Worm (Caenorhabditis elegans) whole organism, young adult: ENCODE results near the gene Y38E10A.28.

Experiments used
- B0261.1 ChIP-seq: sonication (generic microtip); optimal IDR thresholded peaks from 2 replicates; lab custom pipeline; 2016; ENCODE audit warnings: mild to moderate bottlenecking, missing genetic modification characterization, moderate library complexity, missing compliant biosample characterization
- D2030.7 ChIP-seq: fragments of 200-800 bp; sonication (Bioruptor generic); IDR thresholded peaks from 2 replicates; pipeline ENCODE4 v1.3.6; 2022; ENCODE audit warnings: missing genetic modification reagents, missing genetic modification characterization, missing compliant biosample characterization
- F23B12.7 ChIP-seq: sonication (generic microtip); optimal IDR thresholded peaks from 2 replicates; lab custom pipeline; 2017; ENCODE audit warnings: missing genetic modification characterization, mild to moderate bottlenecking, missing compliant biosample characterization, antibody characterized with exemption, moderate library complexity; ENCODE audit not compliant: insufficient read depth
- F33H1.4 ChIP-seq: fragments of 200-800 bp; sonication (Bioruptor generic); IDR thresholded peaks from 2 replicates; pipeline ENCODE4 v1.3.6; 2022; ENCODE audit warnings: missing genetic modification reagents, missing genetic modification characterization, missing compliant biosample characterization
- F55B11.4 ChIP-seq: sonication (generic microtip); optimal IDR thresholded peaks from 2 replicates; lab custom pipeline; 2016; ENCODE audit warnings: missing compliant biosample characterization, missing genetic modification characterization, borderline replicate concordance; ENCODE audit not compliant: insufficient read depth
- F57C9.4 ChIP-seq: sonication (generic microtip); optimal IDR thresholded peaks from 2 replicates; lab custom pipeline; 2017; ENCODE audit warnings: mild to moderate bottlenecking, missing genetic modification characterization, missing compliant biosample characterization
- Y53F4B.3 ChIP-seq: fragments of 200-800 bp; sonication (Bioruptor generic); IDR thresholded peaks from 2 replicates; pipeline ENCODE4 v1.3.6; 2022; ENCODE audit warnings: missing genetic modification reagents, missing genetic modification characterization, missing compliant biosample characterization
- attf-3 ChIP-seq: fragments of 200-800 bp; sonication (Bioruptor generic); conservative IDR thresholded peaks from 2 replicates; pipeline ENCODE4 v1.3.6; 2022; ENCODE audit warnings: missing genetic modification reagents, missing genetic modification characterization, missing compliant biosample characterization
- attf-6 ChIP-seq: fragments of 200-800 bp; sonication (Bioruptor generic); IDR thresholded peaks from 2 replicates; pipeline ENCODE4 v1.3.6; 2022; ENCODE audit warnings: missing genetic modification reagents, missing genetic modification characterization, missing compliant biosample characterization
- cebp-1 ChIP-seq, 2 experiments: fragments of 200-800 bp in 1 of 2; sonication (Bioruptor generic) in 1 of 2; sonication (generic microtip) in 1 of 2; IDR thresholded peaks in 1 of 2; optimal IDR thresholded peaks in 1 of 2; 2 replicates each; pipeline versions ENCODE4 v1.3.6 to Lab custom; 2017 to 2022; ENCODE audit warnings: missing compliant biosample characterization in 2 of 2, missing genetic modification characterization in 2 of 2, mild to moderate bottlenecking in 1 of 2, missing genetic modification reagents in 1 of 2, moderate library complexity in 1 of 2
- cebp-2 ChIP-seq: fragments of 200-800 bp; sonication (Bioruptor generic); IDR thresholded peaks from 2 replicates; pipeline ENCODE4 v1.3.6; 2022; ENCODE audit warnings: missing genetic modification characterization, missing compliant biosample characterization
- ceh-100 ChIP-seq: fragments of 200-800 bp; sonication (Bioruptor generic); IDR thresholded peaks from 2 replicates; pipeline ENCODE4 v1.3.6; 2022; ENCODE audit warnings: missing genetic modification reagents, missing genetic modification characterization, missing compliant biosample characterization
- ceh-27 ChIP-seq: fragments of 200-800 bp; sonication (Bioruptor generic); optimal IDR thresholded peaks from 2 replicates; lab custom pipeline; 2018; ENCODE audit warnings: mild to moderate bottlenecking, missing genetic modification characterization, moderate library complexity, missing compliant biosample characterization
- chd-7 ChIP-seq: sonication (generic microtip); optimal IDR thresholded peaks from 2 replicates; lab custom pipeline; 2016; ENCODE audit warnings: mild to moderate bottlenecking, missing genetic modification characterization, moderate library complexity, missing compliant biosample characterization
- dox-1 ChIP-seq: fragments of 200-800 bp; sonication (Bioruptor generic); IDR thresholded peaks from 2 replicates; pipeline ENCODE4 v1.3.6; 2022; ENCODE audit warnings: missing genetic modification reagents, missing genetic modification characterization, missing compliant biosample characterization
- dpff-1 ChIP-seq: sonication (generic microtip); optimal IDR thresholded peaks from 2 replicates; lab custom pipeline; 2017; ENCODE audit warnings: mild to moderate bottlenecking, missing genetic modification characterization, missing compliant biosample characterization
- egl-44 ChIP-seq: fragments of 200-800 bp; sonication (Bioruptor generic); IDR thresholded peaks from 2 replicates; pipeline ENCODE4 v1.3.6; 2022; ENCODE audit warnings: missing genetic modification reagents, missing genetic modification characterization, missing compliant biosample characterization
- egrh-3 ChIP-seq: fragments of 200-800 bp; sonication (Bioruptor generic); IDR thresholded peaks from 2 replicates; pipeline ENCODE4 v1.3.6; 2022; ENCODE audit warnings: missing genetic modification reagents, missing genetic modification characterization, missing compliant biosample characterization
- hlh-26 ChIP-seq: fragments of 200-800 bp; sonication (Bioruptor generic); conservative IDR thresholded peaks from 2 replicates; pipeline ENCODE4 v1.3.6; 2022; ENCODE audit warnings: missing genetic modification reagents, missing genetic modification characterization, missing compliant biosample characterization
- lin-26 ChIP-seq: fragments of 200-800 bp; sonication (Bioruptor generic); IDR thresholded peaks from 2 replicates; pipeline ENCODE4 v1.3.6; 2022; ENCODE audit warnings: missing genetic modification reagents, missing genetic modification characterization, missing compliant biosample characterization
- lin-35 ChIP-seq, 3 experiments: fragments of 150-350 bp in 2 of 3; sonication (generic microtip) in 1 of 3; optimal IDR thresholded peaks; 2 replicates each; lab custom pipeline; 2014 to 2018; ENCODE audit warnings: missing biosample characterization in 3 of 3, missing genetic modification characterization in 3 of 3, missing genetic modification reagents in 3 of 3
- madf-6 ChIP-seq: fragments of 200-800 bp; sonication (Bioruptor generic); IDR thresholded peaks from 2 replicates; pipeline ENCODE4 v1.3.6; 2022; ENCODE audit warnings: missing genetic modification reagents, missing genetic modification characterization, missing compliant biosample characterization
- mel-28 ChIP-seq: sonication (generic microtip); optimal IDR thresholded peaks from 2 replicates; lab custom pipeline; 2016; ENCODE audit warnings: borderline replicate concordance, mild to moderate bottlenecking, missing genetic modification characterization, missing compliant biosample characterization
- nfya-2 ChIP-seq: fragments of 200-800 bp; sonication (Bioruptor generic); IDR thresholded peaks from 2 replicates; pipeline ENCODE4 v1.3.6; 2022; ENCODE audit warnings: missing genetic modification reagents, missing genetic modification characterization, missing compliant biosample characterization
- nfyb-1 ChIP-seq: fragments of 200-800 bp; sonication (Bioruptor generic); IDR thresholded peaks from 2 replicates; pipeline ENCODE4 v1.3.6; 2022; ENCODE audit warnings: missing genetic modification reagents, missing genetic modification characterization, missing compliant biosample characterization
- nhr-120 ChIP-seq: fragments of 200-800 bp; sonication (Bioruptor generic); IDR thresholded peaks from 2 replicates; pipeline ENCODE4 v1.3.6; 2022; ENCODE audit warnings: missing genetic modification characterization, missing compliant biosample characterization
- nhr-27 ChIP-seq: fragments of 200-800 bp; sonication (Bioruptor generic); optimal IDR thresholded peaks from 2 replicates; lab custom pipeline; 2018; ENCODE audit warnings: mild to moderate bottlenecking, missing genetic modification characterization, moderate library complexity, missing compliant biosample characterization
- nhr-80 ChIP-seq: sonication (generic microtip); optimal IDR thresholded peaks from 2 replicates; lab custom pipeline; 2016; ENCODE audit warnings: missing genetic modification characterization, missing compliant biosample characterization
- nhr-90 ChIP-seq: sonication (generic microtip); optimal IDR thresholded peaks from 2 replicates; lab custom pipeline; 2016; ENCODE audit warnings: missing genotype, mild to moderate bottlenecking, missing genetic modification characterization, missing compliant biosample characterization
- pbrm-1 ChIP-seq: fragments of 200-800 bp; sonication (Bioruptor generic); IDR thresholded peaks from 2 replicates; pipeline ENCODE4 v1.3.6; 2022; ENCODE audit warnings: missing genetic modification reagents, missing genetic modification characterization, missing compliant biosample characterization

The Y38E10A.28 gene

DNA sequence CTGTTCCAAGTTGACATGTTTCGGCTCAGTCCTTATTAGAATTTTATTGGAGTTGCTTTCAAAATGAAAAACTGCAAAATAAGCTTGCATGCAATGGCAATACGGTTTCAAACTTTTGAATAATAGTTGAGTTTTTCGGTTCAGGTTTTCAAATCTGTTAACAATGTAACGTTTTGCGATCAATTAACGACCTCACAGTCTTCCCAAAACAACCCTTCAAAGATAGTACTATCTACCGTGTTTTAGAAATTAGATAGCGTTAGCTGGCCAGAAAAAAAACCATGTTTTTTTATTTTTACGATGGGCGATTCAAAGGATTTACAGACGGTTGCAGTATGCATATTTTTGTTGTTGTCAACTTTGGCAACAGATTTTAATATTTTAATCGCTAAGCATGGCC, 1.4 kb downstream of the Y38E10A.28 start, which contains the start of gene Y38E10A.34:
Y38E10A.34 (plus strand) TSS at position 301 of the 400 bp plus-strand sequence.
- TF ChIP-seq madf-6 (GFP tag; lab: Robert Waterston, UW), result no peak
- TF ChIP-seq ceh-27 (GFP tag; lab: Kevin White, UChicago), result no peak
- no peak for TF ChIP-seq cebp-1 (GFP tag; IDR thresholded peaks at IDR 0.05; lab: Robert Waterston, UW)
- TF ChIP-seq cebp-1 (tag; optimal IDR thresholded peaks at IDR 0.05; lab: Kevin White, UChicago), result no peak
- no peak for TF ChIP-seq hlh-26 (GFP tag; lab: Robert Waterston, UW)
- TF ChIP-seq F55B11.4 (tag; lab: Kevin White, UChicago), result no peak
- TF ChIP-seq Y53F4B.3, result no peak
- no peak for TF ChIP-seq nhr-80 (tag; lab: Kevin White, UChicago)
- TF ChIP-seq nhr-27, result no peak
- no peak for TF ChIP-seq cebp-2
- no peak for TF ChIP-seq nhr-120 (GFP tag; lab: Robert Waterston, UW)
- TF ChIP-seq F57C9.4, result no peak
- TF ChIP-seq ceh-100, result no peak
- TF ChIP-seq dpff-1 (tag; lab: Kevin White, UChicago), result no peak
- TF ChIP-seq nhr-90 (tag; lab: Kevin White, UChicago), result no peak
- TF ChIP-seq attf-6 (GFP tag; lab: Robert Waterston, UW), result no peak
- TF ChIP-seq nfya-2 (GFP tag; lab: Robert Waterston, UW), result no peak
- no peak for TF ChIP-seq F23B12.7 (tag; lab: Kevin White, UChicago)
- no peak for TF ChIP-seq attf-3
- no peak for TF ChIP-seq lin-35 (GFP tag; optimal IDR thresholded peaks at IDR 0.05; lab: Kevin White, UChicago)
- TF ChIP-seq D2030.7, result no peak
- TF ChIP-seq, all 124 proteins: peak for 0

DNA sequence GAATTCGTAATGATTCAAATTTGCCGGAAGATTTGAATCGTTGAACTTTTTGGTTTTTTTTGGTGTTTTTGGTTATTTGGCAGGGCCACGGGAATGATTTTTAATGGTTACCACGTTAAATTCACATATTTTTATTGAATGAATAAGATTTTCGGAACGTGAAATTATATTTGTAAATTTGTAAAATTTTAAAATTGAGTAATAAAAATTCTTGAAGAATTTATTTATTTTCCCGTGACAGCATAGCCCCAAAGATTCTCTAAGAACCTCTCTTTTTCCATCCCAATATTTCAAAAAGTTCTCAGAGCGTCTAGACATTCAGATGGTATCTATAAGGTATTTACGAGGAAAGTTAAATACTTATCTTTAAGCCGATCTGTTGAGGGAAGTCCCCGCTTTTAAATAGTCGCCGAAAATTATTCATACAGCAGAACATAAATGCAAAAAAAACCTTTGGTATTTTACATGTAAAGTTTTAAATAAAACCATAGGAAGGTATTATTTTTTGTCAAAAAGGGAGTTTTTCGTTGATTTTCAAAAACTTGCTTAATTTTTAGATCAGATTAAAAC, 5.3 kb downstream of the Y38E10A.28 start, which contains the start of gene Y38E10A.17:
Y38E10A.17 (minus strand) TSS at position 51 of the 570 bp plus-strand sequence.
- TF ChIP-seq dox-1, result no peak
- TF ChIP-seq nhr-80 (tag; lab: Kevin White, UChicago), result no peak
- TF ChIP-seq pbrm-1 (GFP tag; lab: Robert Waterston, UW), result no peak
- no peak for TF ChIP-seq B0261.1 (tag; lab: Kevin White, UChicago)
- no peak for TF ChIP-seq D2030.7

DNA sequence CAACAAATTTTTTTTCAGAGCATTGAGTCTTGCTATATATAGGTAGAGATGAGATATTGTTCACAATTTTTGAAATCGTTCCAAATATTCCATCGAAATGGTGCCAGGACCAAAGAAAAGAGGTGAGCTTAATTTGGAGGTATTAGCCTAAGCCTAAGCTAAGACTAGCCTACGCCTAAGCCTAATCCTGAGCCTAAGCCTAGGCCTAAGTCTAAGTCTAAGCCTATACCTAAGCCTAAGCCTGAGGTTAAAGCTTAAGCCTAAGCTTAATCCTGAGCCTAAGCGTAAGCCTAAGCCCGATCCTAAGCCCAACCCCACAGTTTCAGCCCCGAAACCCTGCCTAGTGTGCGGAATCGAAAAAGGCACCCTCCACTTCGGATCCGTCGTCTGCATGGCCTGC, 7.1 kb downstream of the Y38E10A.28 start, which contains the start of gene nhr-234:
nhr-234 (plus strand) TSS at position 77 of the 400 bp plus-strand sequence.
- TF ChIP-seq nfyb-1 (GFP tag; lab: Robert Waterston, UW) (no peak), egrh-3 (GFP tag; lab: Robert Waterston, UW) (no peak), mel-28 (no peak), chd-7 (tag; lab: Kevin White, UChicago) (no peak)

DNA sequence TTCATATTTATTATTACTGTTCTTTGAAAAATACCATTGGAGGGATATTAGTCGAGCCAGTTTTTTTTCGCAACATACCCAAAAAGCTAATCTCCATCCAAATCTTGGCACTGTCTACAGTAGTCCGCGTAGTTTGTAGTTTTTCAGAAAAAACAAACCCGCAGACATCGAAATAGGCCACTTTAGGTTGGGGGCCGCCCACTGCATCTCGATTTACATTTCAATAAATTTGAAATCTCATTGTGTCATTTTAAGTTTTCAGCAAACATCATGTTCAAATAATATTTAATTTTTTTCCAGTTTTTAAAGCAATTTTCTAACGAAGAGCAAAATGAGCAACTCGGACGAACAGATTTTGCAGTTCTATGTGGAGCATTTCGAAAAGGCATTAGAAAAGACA, 10.9 kb downstream of the Y38E10A.28 start, which contains the start of gene nhr-235:
nhr-235 (plus strand) TSS at position 301 of the 400 bp plus-strand sequence.
- TF ChIP-seq egl-44, result no peak
- TF ChIP-seq lin-26 (GFP tag; lab: Robert Waterston, UW), result no peak

DNA sequence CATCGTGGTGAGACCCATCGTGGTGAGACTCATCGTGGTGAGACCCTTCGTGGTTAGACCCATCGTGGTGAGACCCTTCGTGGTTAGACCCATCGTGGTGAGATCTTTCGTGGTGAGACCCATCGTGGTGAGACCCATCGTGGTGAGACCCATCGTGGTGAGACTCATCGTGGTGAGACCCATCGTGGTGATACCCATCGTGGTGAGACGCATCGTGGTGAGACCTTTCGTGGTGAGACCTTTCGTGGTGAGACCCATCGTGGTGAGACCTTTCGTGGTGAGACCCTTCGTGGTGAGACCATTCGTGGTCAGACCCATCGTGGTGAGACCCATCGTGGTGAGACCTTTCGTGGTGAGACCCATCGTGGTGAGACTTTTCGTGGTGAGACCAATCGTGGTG, 21.7 kb downstream of the Y38E10A.28 start:
- peak; percentile 28; the same call in 1 of the 2 replicates for TF ChIP-seq F33H1.4 (GFP tag; lab: Robert Waterston, UW)
